Worm (Caenorhabditis elegans): ENCODE measurements around the gene K03H1.9.

K03H1.9 gene

DNA sequence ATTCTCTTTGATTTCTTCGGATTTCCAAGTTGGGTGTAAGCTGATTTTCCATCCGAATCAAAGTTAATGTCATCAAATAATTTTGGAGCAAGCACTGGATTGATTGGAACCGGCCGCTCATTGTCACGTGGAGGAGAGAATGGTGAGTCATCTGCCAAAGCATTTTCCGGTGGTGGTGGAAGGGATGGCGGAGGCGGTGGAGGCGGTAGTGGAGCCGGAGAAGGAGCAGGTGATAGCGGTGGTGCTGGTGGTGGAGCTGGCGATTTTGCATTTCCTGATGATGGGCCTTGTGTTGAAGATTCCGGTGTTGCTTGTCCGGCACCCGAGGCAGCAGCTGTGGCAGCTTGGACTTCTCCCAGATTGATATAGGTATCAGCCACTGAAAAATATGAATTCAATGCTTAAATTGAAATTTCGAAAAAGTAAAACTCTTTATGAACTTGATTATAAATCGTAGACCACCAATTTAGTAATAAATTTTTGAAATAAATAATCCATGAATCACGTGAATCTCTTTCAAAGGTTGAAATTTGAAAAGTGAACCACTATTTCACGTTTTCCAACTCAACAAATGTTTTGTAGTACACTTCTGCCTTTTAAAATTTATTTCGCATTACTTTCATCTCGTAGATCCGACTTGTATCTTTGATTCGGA, at the start of gene K03H1.9, which contains the start of gene K03H1.12:
K03H1.9 (minus strand) TSS at position 471 of the 655 bp plus-strand sequence.
K03H1.12 (plus strand) TSS at position 605 of the 655 bp plus-strand sequence.
- TF ChIP-seq hmg-4 (GFP tag; optimal IDR thresholded peaks at IDR 0.05), result no peak
- no peak for TF ChIP-seq tra-4 (tag; optimal IDR thresholded peaks at IDR 0.05)
- no peak for TF ChIP-seq hnd-1 (tag; optimal IDR thresholded peaks at IDR 0.05)
- TF ChIP-seq tbx-37 (GFP tag; conservative IDR thresholded peaks at IDR 0.05), result no peak
- TF ChIP-seq F13C5.2 (tag; optimal IDR thresholded peaks at IDR 0.05), result no peak

DNA sequence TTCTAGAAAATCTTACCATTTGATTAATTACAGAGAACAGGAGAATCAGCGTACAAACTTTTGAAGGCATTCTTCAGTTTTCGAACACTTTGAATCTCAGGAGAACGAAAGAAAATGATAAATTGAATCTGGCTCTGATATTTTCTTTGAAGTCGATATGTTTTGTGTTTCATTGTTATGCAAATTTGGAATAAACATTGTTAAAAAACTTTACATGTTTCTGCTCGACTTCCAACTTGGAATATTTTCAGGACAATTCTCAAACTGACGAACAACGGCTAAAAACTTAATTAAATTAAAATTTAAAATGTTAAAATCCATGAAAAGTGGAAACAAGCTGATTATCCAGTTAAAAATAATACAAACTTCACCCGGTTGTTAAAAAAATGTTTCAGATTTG, 47.1 kb upstream of the K03H1.9 start, which contains the start of gene C05B5.1:
C05B5.1 (minus strand) TSS at position 101 of the 400 bp plus-strand sequence.
- no peak for TF ChIP-seq ama-1 (optimal IDR thresholded peaks at IDR 0.05)
- no peak for TF ChIP-seq hmbx-1 (tag; optimal IDR thresholded peaks at IDR 0.05)
- TF ChIP-seq tbx-11 (GFP tag; IDR thresholded peaks at IDR 0.05), result no peak
- TF ChIP-seq B0310.2 (tag; optimal IDR thresholded peaks at IDR 0.05), result no peak
- no peak for TF ChIP-seq ceh-36 (tag; optimal IDR thresholded peaks at IDR 0.05)
- TF ChIP-seq ets-7 (tag; optimal IDR thresholded peaks at IDR 0.05), result no peak
- no peak for TF ChIP-seq sea-1 (GFP tag; conservative IDR thresholded peaks at IDR 0.05)
- no peak for TF ChIP-seq pes-1 (GFP tag; IDR thresholded peaks at IDR 0.05)
- TF ChIP-seq scrt-1 (GFP tag; IDR thresholded peaks at IDR 0.05), result no peak
- no peak for TF ChIP-seq aly-1 (tag; optimal IDR thresholded peaks at IDR 0.05)
- no peak for TF ChIP-seq tbx-37 (GFP tag; conservative IDR thresholded peaks at IDR 0.05)
- no peak for TF ChIP-seq hmg-4 (GFP tag; optimal IDR thresholded peaks at IDR 0.05)
- TF ChIP-seq hnd-1 (tag; optimal IDR thresholded peaks at IDR 0.05), result no peak

DNA sequence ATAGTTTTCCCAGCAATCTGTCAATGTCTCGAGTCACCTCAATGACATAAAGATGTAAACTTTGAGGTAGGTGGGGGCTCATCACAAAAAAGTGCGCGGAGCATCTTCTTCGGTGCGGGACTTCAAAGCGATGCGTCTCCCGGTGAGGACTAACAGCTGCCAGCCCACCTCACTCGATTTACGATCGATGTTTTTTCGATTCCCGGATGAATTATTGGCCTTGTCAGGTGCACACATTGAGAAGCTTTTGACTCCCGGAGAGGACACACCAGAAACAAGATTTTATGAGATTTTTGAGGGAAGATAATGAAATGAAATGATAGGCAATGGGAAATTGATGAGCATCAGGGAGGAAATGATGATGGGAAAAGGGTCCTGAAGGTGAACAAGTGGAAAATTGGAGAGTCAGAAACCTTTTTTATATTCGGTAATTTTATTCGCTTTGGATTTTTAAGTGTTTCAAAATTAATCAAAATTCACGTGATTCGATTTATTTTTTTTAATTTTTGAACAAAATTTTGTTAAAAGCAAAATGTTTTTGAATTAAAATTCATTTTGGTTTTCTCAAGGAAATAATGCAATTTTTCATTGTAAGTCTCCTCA, 45.6 kb upstream of the K03H1.9 start, which contains the start of gene C05B5.12:
C05B5.12 (plus strand) TSS at position 553 of the 603 bp plus-strand sequence.
- TF ChIP-seq pes-1 (GFP tag; IDR thresholded peaks at IDR 0.05) (no peak), hmg-4 (GFP tag; optimal IDR thresholded peaks at IDR 0.05) (no peak), flt-1 (GFP tag; IDR thresholded peaks at IDR 0.05) (no peak), hmbx-1 (tag; optimal IDR thresholded peaks at IDR 0.05) (no peak)

DNA sequence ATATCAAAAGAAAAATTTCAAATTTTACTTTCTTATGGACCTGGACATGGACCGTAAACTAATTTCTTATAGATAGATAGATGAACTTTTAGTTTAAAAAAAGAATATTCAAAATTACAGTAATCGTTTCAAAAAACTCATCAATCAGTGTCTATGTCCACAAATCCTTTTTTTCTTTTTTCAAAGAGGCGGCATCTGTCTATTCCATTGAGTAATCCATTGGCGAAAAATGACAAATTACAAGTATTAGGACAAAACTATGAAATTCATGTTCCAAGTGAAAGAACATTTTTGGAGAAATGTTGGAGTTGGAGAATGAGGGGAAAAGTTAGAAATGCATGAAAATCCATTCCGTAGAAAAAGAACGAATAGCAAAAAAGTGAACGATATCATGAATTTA, 44.3 kb upstream of the K03H1.9 start:
- TF ChIP-seq ceh-13 (GFP tag; optimal IDR thresholded peaks at IDR 0.05) (no peak), ets-7 (tag; optimal IDR thresholded peaks at IDR 0.05) (no peak), B0310.2 (tag; optimal IDR thresholded peaks at IDR 0.05) (no peak), pes-1 (GFP tag; IDR thresholded peaks at IDR 0.05) (no peak), ama-1 (optimal IDR thresholded peaks at IDR 0.05) (no peak), aly-1 (tag; optimal IDR thresholded peaks at IDR 0.05) (no peak), F13C5.2 (tag; optimal IDR thresholded peaks at IDR 0.05) (no peak), sea-1 (GFP tag; conservative IDR thresholded peaks at IDR 0.05) (no peak), hmbx-1 (tag; optimal IDR thresholded peaks at IDR 0.05) (no peak), tbx-37 (GFP tag; conservative IDR thresholded peaks at IDR 0.05) (no peak), hmg-4 (GFP tag; optimal IDR thresholded peaks at IDR 0.05) (no peak), hnd-1 (tag; optimal IDR thresholded peaks at IDR 0.05) (no peak)

DNA sequence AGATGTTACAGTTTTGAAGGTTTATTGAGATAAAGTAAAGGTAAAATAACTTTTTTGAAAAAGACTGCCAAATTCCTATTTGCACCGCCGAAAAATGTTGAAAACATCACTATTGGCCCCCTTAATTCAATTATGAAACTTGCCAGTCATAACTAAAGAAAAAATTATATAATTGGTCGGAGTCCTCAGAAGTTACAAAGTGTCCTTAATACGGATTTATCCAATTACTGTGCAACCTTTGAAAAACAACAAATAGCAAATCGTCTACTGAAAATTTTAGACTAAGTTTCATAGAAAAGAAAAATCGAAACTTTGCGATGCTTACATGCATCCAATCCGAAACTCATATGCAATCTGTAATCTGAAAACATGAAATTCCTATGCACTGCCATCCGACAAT, 43.3 kb upstream of the K03H1.9 start:
- TF ChIP-seq ceh-13 (GFP tag; optimal IDR thresholded peaks at IDR 0.05), result no peak
- no peak for TF ChIP-seq sea-1 (GFP tag; conservative IDR thresholded peaks at IDR 0.05)
- no peak for TF ChIP-seq hmg-4 (GFP tag; optimal IDR thresholded peaks at IDR 0.05)
- no peak for TF ChIP-seq ceh-36 (tag; optimal IDR thresholded peaks at IDR 0.05)
- no peak for TF ChIP-seq F13C5.2 (tag; optimal IDR thresholded peaks at IDR 0.05)
- no peak for TF ChIP-seq pes-1 (GFP tag; IDR thresholded peaks at IDR 0.05)
- TF ChIP-seq tbx-11 (GFP tag; IDR thresholded peaks at IDR 0.05), result no peak
- TF ChIP-seq B0310.2 (tag; optimal IDR thresholded peaks at IDR 0.05), result no peak

DNA sequence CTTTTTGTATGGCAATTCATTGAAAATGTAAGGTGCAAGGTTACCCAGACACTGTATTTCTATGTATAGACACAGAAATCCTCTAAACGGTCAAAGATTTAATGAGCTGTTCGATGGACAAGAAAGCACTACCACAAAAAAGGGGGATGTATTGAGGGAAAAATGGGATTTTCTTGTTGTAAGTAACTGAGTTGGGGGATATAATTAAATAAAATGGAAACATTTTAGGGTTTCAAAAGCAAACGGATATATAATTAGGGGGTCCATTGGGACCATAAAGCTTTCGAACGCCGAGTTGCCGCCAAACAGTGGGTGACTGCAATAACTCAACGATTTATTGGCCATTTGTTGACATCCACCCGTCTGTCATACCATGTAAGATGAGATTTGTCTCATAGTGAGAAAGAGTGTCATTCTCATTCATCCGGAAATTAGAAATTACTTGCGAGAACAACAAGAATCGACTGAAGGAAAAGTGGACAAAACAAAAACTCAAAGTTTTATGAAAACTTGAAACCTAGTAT, 40.9 kb upstream of the K03H1.9 start:
- TF ChIP-seq tbx-11 (GFP tag; IDR thresholded peaks at IDR 0.05), result no peak
- no peak for TF ChIP-seq tbx-37 (GFP tag; conservative IDR thresholded peaks at IDR 0.05)
- TF ChIP-seq hmg-4 (GFP tag; optimal IDR thresholded peaks at IDR 0.05), result no peak
- TF ChIP-seq ama-1 (optimal IDR thresholded peaks at IDR 0.05), result no peak
- TF ChIP-seq ceh-36 (tag; optimal IDR thresholded peaks at IDR 0.05), result no peak
- TF ChIP-seq sea-1 (GFP tag; conservative IDR thresholded peaks at IDR 0.05), result no peak
- TF ChIP-seq flt-1 (GFP tag; IDR thresholded peaks at IDR 0.05), result no peak
- TF ChIP-seq tra-4 (tag; optimal IDR thresholded peaks at IDR 0.05), result no peak
- TF ChIP-seq ceh-13 (GFP tag; optimal IDR thresholded peaks at IDR 0.05), result no peak
- no peak for TF ChIP-seq aly-1 (tag; optimal IDR thresholded peaks at IDR 0.05)
- no peak for TF ChIP-seq B0310.2 (tag; optimal IDR thresholded peaks at IDR 0.05)
- no peak for TF ChIP-seq scrt-1 (GFP tag; IDR thresholded peaks at IDR 0.05)

DNA sequence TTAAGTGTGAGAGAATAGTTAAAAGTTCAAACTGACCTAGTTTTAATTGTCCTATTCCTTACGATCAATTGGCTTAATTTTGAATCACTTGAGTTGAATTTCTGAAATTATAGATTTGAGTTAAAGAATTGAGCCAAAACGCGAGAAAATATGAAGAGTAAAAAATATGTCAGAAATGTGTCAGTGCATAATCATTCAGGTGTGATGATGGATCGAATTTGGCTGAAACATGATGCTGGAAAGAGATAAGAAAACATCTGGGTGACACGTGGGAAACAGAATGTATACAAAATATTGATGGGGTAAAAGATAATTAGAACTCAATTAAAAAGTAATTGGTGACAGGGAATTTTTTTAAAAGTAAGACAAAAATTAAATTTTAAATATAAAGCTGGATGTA, 32.5 kb upstream of the K03H1.9 start, which contains the start of gene R10E12.2:
R10E12.2 (minus strand) TSS at position 101 of the 400 bp plus-strand sequence.
- no peak for TF ChIP-seq sea-1 (GFP tag; conservative IDR thresholded peaks at IDR 0.05)
- no peak for TF ChIP-seq F13C5.2 (tag; optimal IDR thresholded peaks at IDR 0.05)

DNA sequence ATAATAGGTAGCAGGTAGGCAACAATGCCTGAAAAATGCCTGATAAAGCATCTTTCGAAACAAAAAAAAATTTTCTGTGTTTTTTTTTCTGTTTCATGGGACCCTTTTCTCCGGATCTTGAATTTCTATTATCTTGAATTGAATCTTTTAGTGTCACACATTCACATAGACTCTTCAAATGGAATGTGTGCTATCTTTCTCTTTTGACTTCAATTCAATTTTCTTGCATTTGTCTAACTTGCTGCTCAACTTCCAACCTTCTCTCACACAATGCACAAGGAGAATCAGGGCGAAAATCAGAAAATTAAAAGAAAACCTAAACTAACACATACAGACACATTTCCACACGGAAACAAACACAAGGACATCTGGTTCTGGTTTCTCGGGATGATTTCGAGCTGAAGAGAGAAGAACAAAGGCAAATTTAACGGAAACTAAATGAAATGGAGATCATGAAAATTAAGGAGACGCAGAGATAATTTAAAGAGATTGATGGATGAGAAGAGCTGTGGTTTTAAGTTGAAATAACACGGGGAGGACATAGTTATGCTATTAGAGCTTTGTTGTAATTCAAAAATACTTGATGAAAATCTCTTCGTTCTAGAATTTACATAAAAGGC, 31.0 kb upstream of the K03H1.9 start:
- TF ChIP-seq hmbx-1 (tag; optimal IDR thresholded peaks at IDR 0.05) (no peak), hmg-4 (GFP tag; optimal IDR thresholded peaks at IDR 0.05) (no peak), tra-4 (tag; optimal IDR thresholded peaks at IDR 0.05) (no peak), B0310.2 (tag; optimal IDR thresholded peaks at IDR 0.05) (no peak)
